Worm (Caenorhabditis elegans) whole organism, L1 larva: ENCODE measurements around the gene str-6.

Experiments used
- dpl-1 ChIP-seq, 3 experiments: fragments of 150-350 bp in 2 of 3; sonication (generic microtip) in 1 of 3; optimal IDR thresholded peaks; 2 replicates each; lab custom pipeline; 2014 to 2017; ENCODE audit warnings: missing biosample characterization in 3 of 3, missing genetic modification characterization in 3 of 3, missing genetic modification reagents in 3 of 3
- nhr-12 ChIP-seq: sonication (generic microtip); optimal IDR thresholded peaks from 2 replicates; lab custom pipeline; 2017; ENCODE audit warnings: missing biosample characterization, missing genetic modification characterization
- unc-30 ChIP-seq: sonication (generic microtip); optimal IDR thresholded peaks from 2 replicates; lab custom pipeline; 2017; ENCODE audit warnings: missing biosample characterization, missing genetic modification characterization
- ztf-11 ChIP-seq, 2 experiments: sonication (generic microtip); optimal IDR thresholded peaks; 2 replicates each; lab custom pipeline; 2016 to 2017; ENCODE audit warnings: missing genetic modification characterization in 2 of 2, missing biosample characterization in 1 of 2, missing compliant biosample characterization in 1 of 2

DNA sequence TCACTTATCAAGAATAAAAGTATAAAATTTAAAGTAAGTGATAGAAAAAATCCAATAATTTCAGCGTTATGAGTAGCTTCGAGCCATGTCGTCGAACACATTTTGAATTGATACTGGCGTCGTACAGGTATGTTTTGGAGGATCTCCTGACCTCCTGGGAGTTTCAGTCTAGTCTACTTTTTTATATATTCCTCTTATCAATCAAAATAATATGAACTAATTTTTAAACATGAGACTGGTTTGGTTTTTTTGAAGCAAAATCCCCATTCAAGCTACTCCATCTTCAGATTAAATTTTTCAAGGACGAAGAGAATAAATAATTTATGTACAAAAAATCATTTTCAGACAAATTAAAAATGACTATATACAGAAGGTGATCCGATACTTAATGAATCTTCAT, 38.1 kb downstream of the str-6 start, which contains the start of gene str-101:
- TF ChIP-seq dpl-1 (GFP tag; optimal IDR thresholded peaks at IDR 0.05; lab: Kevin White, UChicago), result no peak
- no peak for TF ChIP-seq ztf-11 (tag; optimal IDR thresholded peaks at IDR 0.05; lab: Kevin White, UChicago)
- TF ChIP-seq unc-30 (tag; lab: Kevin White, UChicago), result no peak
- TF ChIP-seq nhr-12 (tag; lab: Kevin White, UChicago), result no peak
